Fruit fly (Drosophila melanogaster) whole organism, wandering third instar larva: ENCODE data around the gene Ir94e.

Experiments used
- Abd-B ChIP-seq: fragments of >200 bp; optimal IDR thresholded peaks from 2 replicates; lab custom pipeline; 2017; ENCODE audit warnings: missing biosample characterization, missing genetic modification characterization
- CG32264 ChIP-seq: fragments of 200-800 bp; sonication (Bioruptor generic); optimal IDR thresholded peaks from 2 replicates; lab custom pipeline; 2016; ENCODE audit warnings: missing biosample characterization, missing genetic modification characterization
- CG9705 ChIP-seq: fragments of 200-800 bp; sonication (Bioruptor generic); optimal IDR thresholded peaks from 2 replicates; lab custom pipeline; 2018; ENCODE audit warnings: missing biosample characterization, mild to moderate bottlenecking, missing genetic modification characterization
- CrebA ChIP-seq: fragments of 200-800 bp; sonication (Bioruptor generic); optimal IDR thresholded peaks from 2 replicates; lab custom pipeline; 2016; ENCODE audit warnings: missing biosample characterization, mild to moderate bottlenecking, missing genetic modification characterization, borderline replicate concordance
- Dfd ChIP-seq: fragments of >200 bp; optimal IDR thresholded peaks from 2 replicates; lab custom pipeline; 2017; ENCODE audit warnings: missing biosample characterization, missing genetic modification characterization
- Dif ChIP-seq: fragments of 200-275, 200-300 bp; sonication (Bioruptor generic); optimal IDR thresholded peaks from 2 replicates; lab custom pipeline; 2018; ENCODE audit warnings: missing biosample characterization, missing genetic modification characterization; ENCODE audit not compliant: partially characterized antibody
- Jra ChIP-seq: sonication (Bioruptor generic); optimal IDR thresholded peaks from 2 replicates; lab custom pipeline; 2016; ENCODE audit warnings: missing biosample characterization, missing genetic modification characterization
- Myc ChIP-seq: fragments of >200 bp; optimal IDR thresholded peaks from 2 replicates; lab custom pipeline; 2017
- N ChIP-seq: fragments of >200 bp; optimal IDR thresholded peaks from 2 replicates; lab custom pipeline; 2018; ENCODE audit warnings: missing biosample characterization, missing external identifiers, missing genetic modification characterization
- Sp1 ChIP-seq: fragments of 200-800 bp; sonication (Bioruptor generic); optimal IDR thresholded peaks from 3 replicates; lab custom pipeline; 2019; ENCODE audit warnings: missing biosample characterization, mild to moderate bottlenecking, missing genetic modification characterization, moderate library complexity
- Vsx2 ChIP-seq: fragments of 200-300, 225-300 bp; sonication (Bioruptor generic); optimal IDR thresholded peaks from 2 replicates; lab custom pipeline; 2018; ENCODE audit warnings: missing biosample characterization, missing genetic modification characterization; ENCODE audit not compliant: partially characterized antibody
- brk ChIP-seq: fragments of 200-800 bp; sonication (Bioruptor generic); optimal IDR thresholded peaks from 2 replicates; lab custom pipeline; 2016; ENCODE audit warnings: missing biosample characterization, mild to moderate bottlenecking, missing genetic modification characterization
- dl ChIP-seq, 2 experiments: fragments of 175-275, 200-275 bp in 1 of 2; fragments of 200-275 bp in 1 of 2; sonication (Bioruptor generic); optimal IDR thresholded peaks; lab custom pipeline; 2018; ENCODE audit warnings: mild to moderate bottlenecking in 2 of 2, missing biosample characterization in 2 of 2, missing genetic modification characterization in 2 of 2, moderate library complexity in 2 of 2; ENCODE audit not compliant: partially characterized antibody in 2 of 2, insufficient read depth in 1 of 2
- dmrt93B ChIP-seq: fragments of 200-800 bp; sonication (Bioruptor generic); optimal IDR thresholded peaks from 2 replicates; lab custom pipeline; 2018; ENCODE audit warnings: missing biosample characterization, mild to moderate bottlenecking, missing genetic modification characterization
- dsf ChIP-seq: sonication (Bioruptor generic); optimal IDR thresholded peaks from 2 replicates; lab custom pipeline; 2016; ENCODE audit warnings: missing biosample characterization, missing genetic modification characterization, borderline replicate concordance
- ey ChIP-seq: fragments of 200-800 bp; sonication (Bioruptor generic); optimal IDR thresholded peaks from 2 replicates; lab custom pipeline; 2016; ENCODE audit warnings: missing biosample characterization, missing genetic modification characterization
- foxo ChIP-seq, 2 experiments: fragments of 200-800 bp; sonication (Bioruptor generic); optimal IDR thresholded peaks; 2 replicates in 1 of 2; 3 replicates in 1 of 2; lab custom pipeline; 2016 to 2017; ENCODE audit warnings: missing biosample characterization in 2 of 2, missing genetic modification characterization in 2 of 2
- fru ChIP-seq: fragments of 200-800 bp; sonication (Bioruptor generic); optimal IDR thresholded peaks from 3 replicates; lab custom pipeline; 2016; ENCODE audit warnings: missing biosample characterization, mild to moderate bottlenecking, missing genetic modification characterization
- jim ChIP-seq: fragments of 175-275, 200-325 bp; sonication (Bioruptor generic); optimal IDR thresholded peaks from 2 replicates; lab custom pipeline; 2016; ENCODE audit warnings: missing biosample characterization, mild to moderate bottlenecking, missing genetic modification characterization
- lola ChIP-seq: fragments of >200 bp; optimal IDR thresholded peaks from 2 replicates; lab custom pipeline; 2017; ENCODE audit warnings: missing biosample characterization, missing genetic modification characterization
- pan ChIP-seq: fragments of >200 bp; optimal IDR thresholded peaks from 2 replicates; lab custom pipeline; 2017
- rgr ChIP-seq: fragments of 200-800 bp; sonication (Bioruptor generic); optimal IDR thresholded peaks from 3 replicates; lab custom pipeline; 2016; ENCODE audit warnings: missing biosample characterization, mild to moderate bottlenecking, missing genetic modification characterization
- sage ChIP-seq: fragments of 200-800 bp; sonication (Bioruptor generic); optimal IDR thresholded peaks from 2 replicates; lab custom pipeline; 2016; ENCODE audit warnings: missing biosample characterization, mild to moderate bottlenecking, missing genetic modification characterization
- sv ChIP-seq: fragments of 200-800 bp; sonication (Bioruptor generic); optimal IDR thresholded peaks from 3 replicates; lab custom pipeline; 2016; ENCODE audit warnings: missing biosample characterization, missing genetic modification characterization
- usp ChIP-seq: fragments of >200 bp; optimal IDR thresholded peaks from 2 replicates; lab custom pipeline; 2017; ENCODE audit warnings: missing biosample characterization, missing genetic modification characterization
- woc ChIP-seq: sonication (Bioruptor generic); optimal IDR thresholded peaks from 2 replicates; lab custom pipeline; 2016; ENCODE audit warnings: missing biosample characterization, mild to moderate bottlenecking, missing genetic modification characterization

The Ir94e gene

DNA sequence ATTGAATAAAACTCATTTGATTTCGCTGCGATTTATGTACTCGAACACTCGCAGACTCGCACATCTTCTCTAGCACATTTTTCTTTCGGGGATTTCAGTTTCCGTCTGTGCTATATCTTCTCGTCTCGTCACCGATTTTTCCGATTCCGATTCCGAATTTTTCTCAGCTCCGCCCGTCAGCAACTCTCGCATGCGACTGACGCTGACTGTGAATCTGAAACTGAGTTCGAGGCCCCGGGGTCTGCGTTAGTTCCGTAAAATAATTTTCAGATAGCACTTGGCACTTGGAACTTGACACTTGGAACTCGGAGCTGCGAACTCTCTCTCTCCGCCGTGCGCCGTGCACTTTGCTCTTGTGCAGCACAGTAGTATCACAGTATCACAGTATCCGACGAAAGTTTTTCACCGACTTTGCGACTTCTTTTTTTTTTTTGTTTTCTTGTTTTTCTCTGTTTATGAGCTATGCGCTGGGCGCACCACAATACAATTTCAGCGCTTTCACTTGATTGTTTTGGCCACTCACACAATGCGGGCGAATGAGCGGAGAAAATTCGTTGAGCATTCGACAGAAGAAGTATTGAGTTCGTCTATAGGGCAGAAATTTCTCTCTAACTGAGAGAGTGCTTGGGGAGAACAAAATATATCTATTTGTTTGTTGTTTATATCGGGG is 20.6 kb upstream of the Ir94e start, which contains the start of gene CG4393:
Gene CG4393, minus strand, starts transcription at position 187 of the 670 bp plus-strand sequence.
- TF ChIP-seq foxo (GFP tag; optimal IDR thresholded peaks at IDR 0.05; lab: Kevin White, UChicago), result no peak

DNA sequence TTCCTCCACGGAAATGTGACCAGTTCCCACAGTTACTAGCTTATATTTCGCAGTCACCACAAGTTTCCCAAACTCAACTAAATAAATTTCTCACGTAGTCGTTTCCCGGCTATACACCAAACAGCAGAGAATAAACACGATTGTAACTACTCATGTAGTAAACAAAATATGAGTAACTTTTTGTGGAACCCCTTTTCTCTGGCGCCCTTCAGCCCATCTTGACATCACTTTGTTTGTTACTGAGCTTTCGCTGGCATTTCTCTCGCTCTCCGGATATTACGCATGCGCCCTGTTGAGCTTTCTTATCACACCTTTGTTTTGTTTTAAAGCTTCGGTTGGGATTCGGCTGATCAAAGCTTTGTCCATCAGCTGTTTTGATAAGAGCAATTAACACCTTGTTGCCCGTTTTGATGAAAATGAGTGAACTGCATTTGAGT is 19.3 kb upstream of the Ir94e start:
- TF ChIP-seq sv (GFP tag; lab: Kevin White, UChicago) (no peak), fru (GFP tag; lab: Kevin White, UChicago) (peak; percentile 96), woc (GFP tag; lab: Kevin White, UChicago) (no peak), dmrt93B (GFP tag; lab: Kevin White, UChicago) (no peak), dl (GFP tag; optimal IDR thresholded peaks at IDR 0.05; lab: Kevin White, UChicago; ENCODE audit: insufficient read depth in 1 of 2, partially characterized antibody in 2 of 2) (no peak), Vsx2 (GFP tag; lab: Kevin White, UChicago) (peak; percentile 50)
- TF ChIP-seq, all 38 proteins: peak for 2

DNA sequence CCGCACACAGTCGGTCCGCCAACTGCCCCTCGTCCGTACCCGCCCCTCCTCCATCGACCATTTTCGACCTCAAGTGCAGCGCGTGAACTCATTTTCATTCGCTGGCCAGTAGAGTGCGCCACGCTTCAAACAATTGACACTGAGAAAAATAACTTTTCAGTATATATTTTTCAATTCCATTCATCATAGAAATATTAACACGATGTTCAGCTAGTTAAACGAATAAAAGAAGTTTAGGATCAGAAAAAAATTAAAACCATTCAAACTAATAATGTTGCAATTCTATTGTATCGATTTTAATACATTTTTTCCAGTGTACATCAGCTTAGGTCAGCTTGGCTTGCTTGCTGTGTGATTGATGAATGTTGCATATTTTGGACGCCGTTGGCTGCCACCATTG is 18.4 kb upstream of the Ir94e start:
- TF ChIP-seq Dif (no peak), CG32264 (GFP tag; lab: Kevin White, UChicago) (no peak), Myc (lab: Kevin White, UChicago) (no peak), usp (GFP tag; lab: Kevin White, UChicago) (no peak), lola (GFP tag; lab: Kevin White, UChicago) (no peak), CrebA (GFP tag; lab: Kevin White, UChicago) (no peak), pan (lab: Kevin White, UChicago) (no peak), rgr (GFP tag; lab: Kevin White, UChicago) (no peak), dl (GFP tag; optimal IDR thresholded peaks at IDR 0.05; lab: Kevin White, UChicago; ENCODE audit: insufficient read depth in 1 of 2, partially characterized antibody in 2 of 2) (no peak), sage (GFP tag; lab: Kevin White, UChicago) (no peak)

DNA sequence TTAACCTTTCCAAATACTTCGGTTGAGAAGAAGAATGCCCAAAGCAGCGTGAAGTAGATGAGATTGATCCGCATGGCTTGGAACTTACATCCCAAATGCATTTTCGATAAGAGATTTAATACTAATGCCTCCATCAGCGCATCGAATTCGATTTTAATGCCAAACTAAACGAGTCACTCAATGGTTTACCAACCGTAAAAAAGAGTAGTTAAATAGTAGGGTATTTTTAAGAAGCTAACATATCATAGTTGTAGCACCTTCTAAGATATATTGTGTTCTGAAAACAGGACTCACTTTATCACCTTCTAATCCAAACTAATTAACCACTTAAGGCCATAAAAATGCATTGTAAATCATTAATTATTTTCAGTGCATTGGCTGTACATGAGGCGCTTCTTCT is 16.5 kb upstream of the Ir94e start, which contains the start of gene CG31515:
Gene CG31515, minus strand, starts transcription at position 101 of the 400 bp plus-strand sequence.
- TF ChIP-seq jim (GFP tag; lab: Kevin White, UChicago) (no peak), dmrt93B (GFP tag; lab: Kevin White, UChicago) (no peak), lola (GFP tag; lab: Kevin White, UChicago) (no peak), usp (GFP tag; lab: Kevin White, UChicago) (no peak), CG9705 (GFP tag; lab: Kevin White, UChicago) (no peak), woc (GFP tag; lab: Kevin White, UChicago) (no peak), foxo (GFP tag; optimal IDR thresholded peaks at IDR 0.05; lab: Kevin White, UChicago) (no peak), dl (GFP tag; optimal IDR thresholded peaks at IDR 0.05; lab: Kevin White, UChicago; ENCODE audit: insufficient read depth in 1 of 2, partially characterized antibody in 2 of 2) (no peak), sage (GFP tag; lab: Kevin White, UChicago) (no peak), Abd-B (GFP tag; lab: Kevin White, UChicago) (no peak), N (no peak), Sp1 (GFP tag; lab: Kevin White, UChicago) (no peak), dsf (GFP tag; lab: Kevin White, UChicago) (no peak), Dif (no peak), Dfd (GFP tag; lab: Kevin White, UChicago) (no peak), Vsx2 (GFP tag; lab: Kevin White, UChicago) (no peak), Jra (no peak), ey (no peak), fru (GFP tag; lab: Kevin White, UChicago) (no peak)

DNA sequence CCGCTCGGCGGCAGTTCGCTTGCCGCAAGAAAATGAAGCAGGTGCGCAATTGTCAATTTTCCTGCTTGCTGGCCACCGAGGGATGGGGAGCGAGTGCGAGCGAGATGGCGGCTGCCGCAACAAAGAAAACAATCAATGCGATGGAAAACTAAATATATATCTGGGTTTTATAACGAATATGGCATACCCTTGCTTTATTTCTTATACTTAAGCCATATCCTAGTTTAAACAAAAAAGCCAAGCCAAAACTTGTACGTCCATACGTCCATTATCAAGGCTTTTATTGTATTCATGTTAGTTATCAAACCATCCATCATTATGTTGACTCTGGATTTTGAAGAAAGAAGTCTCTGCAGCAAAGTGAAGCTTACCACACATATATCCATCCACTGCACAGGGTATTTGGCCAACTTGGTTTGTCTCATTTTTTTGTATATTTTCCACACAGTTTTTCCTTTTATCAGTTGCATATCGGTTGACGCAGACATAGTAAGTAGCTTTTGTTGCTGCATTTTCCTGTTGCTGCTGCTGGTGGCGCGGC is 14.5 kb upstream of the Ir94e start:
- no peak for TF ChIP-seq dl (GFP tag; optimal IDR thresholded peaks at IDR 0.05; lab: Kevin White, UChicago; ENCODE audit: insufficient read depth in 1 of 2, partially characterized antibody in 2 of 2)
- TF ChIP-seq fru (GFP tag; lab: Kevin White, UChicago), result no peak
- TF ChIP-seq Sp1 (GFP tag; lab: Kevin White, UChicago), result no peak

dm6 chr3R:23392235-23392634 is 13.1 kb upstream of the Ir94e start:
- no peak for TF ChIP-seq jim (GFP tag; lab: Kevin White, UChicago)
- no peak for TF ChIP-seq lola (GFP tag; lab: Kevin White, UChicago)
- TF ChIP-seq sv (GFP tag; lab: Kevin White, UChicago), result no peak
- no peak for TF ChIP-seq Dfd (GFP tag; lab: Kevin White, UChicago)
- TF ChIP-seq brk (GFP tag; lab: Kevin White, UChicago), result no peak
- TF ChIP-seq CG9705 (GFP tag; lab: Kevin White, UChicago), result no peak
- TF ChIP-seq dl (GFP tag; optimal IDR thresholded peaks at IDR 0.05; lab: Kevin White, UChicago; ENCODE audit: insufficient read depth in 1 of 2, partially characterized antibody in 2 of 2), result no peak
